Worm (Caenorhabditis elegans) whole organism, L4/young adult: ENCODE results near the gene hpo-19.

Experiments used
- W03F9.2 ChIP-seq: fragments of 150-350 bp; optimal IDR thresholded peaks from 2 replicates; lab custom pipeline; 2014; ENCODE audit warnings: missing biosample characterization, missing genetic modification characterization
- dao-5 ChIP-seq: sonication (generic microtip); optimal IDR thresholded peaks from 2 replicates; lab custom pipeline; 2016; ENCODE audit warnings: missing genotype, missing genetic modification characterization, moderate library complexity, missing compliant biosample characterization
- him-1 ChIP-seq: sonication (generic microtip); optimal IDR thresholded peaks from 2 replicates; lab custom pipeline; 2016; ENCODE audit warnings: missing genotype, missing genetic modification reagents, missing genetic modification characterization, missing compliant biosample characterization

The hpo-19 gene

DNA sequence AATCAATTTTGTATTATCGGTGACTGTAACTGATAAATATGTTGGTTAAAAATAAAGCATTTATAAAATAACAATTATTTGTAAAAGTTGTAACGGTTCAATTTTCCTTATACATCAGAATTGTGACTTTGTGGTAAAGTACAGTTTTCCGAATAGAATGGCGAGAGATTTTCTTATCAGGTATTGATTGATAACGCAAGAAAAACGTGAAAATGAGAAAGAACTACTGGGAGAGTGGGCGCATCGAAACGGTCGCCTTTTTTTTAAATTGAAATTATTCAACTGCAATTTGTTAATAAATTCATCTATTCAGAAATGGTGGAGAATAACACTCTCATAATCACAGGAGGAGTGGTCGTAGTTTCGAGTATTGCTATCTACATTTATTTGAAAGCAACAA is at the start of gene hpo-19:
TSS of gene hpo-19 (plus strand) at position 314 of the 400 bp plus-strand sequence.
- TF ChIP-seq W03F9.2 (tag; lab: Kevin White, UChicago) (no peak), him-1 (tag; lab: Kevin White, UChicago) (no peak), dao-5 (tag; lab: Kevin White, UChicago) (no peak)

DNA sequence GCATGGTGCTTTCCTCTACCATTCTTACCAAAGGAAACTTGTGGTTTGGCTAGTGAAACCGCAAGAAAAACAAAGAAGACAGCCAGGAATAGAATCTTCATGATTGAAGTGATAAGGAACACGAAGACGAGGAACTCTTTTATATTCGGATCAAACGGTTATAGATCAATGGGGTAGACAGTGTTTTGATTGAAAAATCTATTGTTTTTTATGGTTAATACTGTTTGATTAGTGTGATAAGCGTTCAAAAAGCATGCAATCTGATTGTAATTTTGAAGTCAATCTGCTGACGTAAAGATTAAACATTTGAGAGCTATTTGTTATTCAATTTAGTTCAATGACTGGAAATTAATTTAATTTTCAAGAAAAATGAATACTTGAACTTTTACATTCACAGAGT is 46.8 kb upstream of the hpo-19 start, which contains the start of gene F57F4.2:
TSS of gene F57F4.2 (minus strand) at position 101 of the 400 bp plus-strand sequence.
- TF ChIP-seq him-1 (tag; lab: Kevin White, UChicago) (no peak), dao-5 (tag; lab: Kevin White, UChicago) (no peak), W03F9.2 (tag; lab: Kevin White, UChicago) (no peak)

DNA sequence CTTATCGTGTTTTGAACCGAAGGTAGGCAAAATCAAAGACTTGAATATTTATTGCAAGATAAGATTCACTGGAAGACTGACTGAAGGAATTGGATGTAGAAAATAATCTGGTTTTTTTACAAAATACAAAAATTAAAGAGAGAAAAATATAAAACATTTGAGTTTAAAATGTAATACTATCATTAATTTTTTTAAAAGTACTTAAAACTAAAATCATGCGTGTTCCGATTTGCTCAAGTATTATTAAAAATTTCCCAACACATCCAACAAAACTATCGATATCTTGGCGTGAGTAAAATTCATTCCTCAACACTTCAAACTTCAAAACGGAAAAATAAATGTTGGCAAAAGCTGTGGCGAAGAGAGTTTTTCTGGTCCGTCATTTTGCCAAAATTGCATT is 46.3 kb upstream of the hpo-19 start, which contains the start of gene F57F4.1:
TSS of gene F57F4.1 (plus strand) at position 301 of the 400 bp plus-strand sequence.
- no peak for TF ChIP-seq W03F9.2 (tag; lab: Kevin White, UChicago)
- no peak for TF ChIP-seq him-1 (tag; lab: Kevin White, UChicago)
- no peak for TF ChIP-seq dao-5 (tag; lab: Kevin White, UChicago)

DNA sequence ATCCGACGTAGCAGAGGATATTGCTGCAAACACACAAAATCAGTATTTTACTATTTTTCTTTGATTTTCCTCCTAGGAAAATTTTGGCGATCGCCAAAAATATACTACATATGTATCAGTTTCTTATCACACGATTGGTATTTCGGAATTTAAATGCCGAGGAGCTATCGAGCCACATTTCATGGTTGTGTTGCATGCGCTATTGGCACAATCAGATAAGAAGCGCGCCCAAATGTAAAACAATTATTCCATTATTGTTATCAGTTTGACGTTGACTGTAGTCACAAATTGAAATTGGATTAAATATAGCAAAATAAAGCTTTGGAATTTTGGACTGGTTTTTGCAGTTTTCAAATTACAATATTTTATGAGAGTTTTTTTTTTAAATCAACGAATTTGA is 37.5 kb upstream of the hpo-19 start:
- TF ChIP-seq him-1 (tag; lab: Kevin White, UChicago), result no peak
- no peak for TF ChIP-seq dao-5 (tag; lab: Kevin White, UChicago)
- no peak for TF ChIP-seq W03F9.2 (tag; lab: Kevin White, UChicago)

DNA sequence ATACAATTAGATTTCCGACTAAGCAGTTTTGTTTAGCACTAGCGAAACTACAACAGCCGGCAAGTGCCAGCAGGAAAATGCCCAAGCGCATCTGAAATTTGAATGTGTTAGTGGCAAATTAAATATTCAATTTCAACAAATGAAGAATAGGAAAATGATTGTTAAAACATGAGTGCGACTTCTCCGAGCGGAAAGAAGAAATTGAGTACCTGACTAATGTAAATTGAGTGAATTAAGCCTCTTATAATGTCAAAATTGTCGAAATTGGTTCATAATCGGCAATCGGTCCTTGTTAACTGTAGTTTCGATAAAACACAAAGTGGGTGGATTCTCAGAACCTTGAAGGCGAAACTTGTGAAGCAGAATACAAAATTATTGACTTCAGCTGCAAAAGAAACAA is 36.6 kb upstream of the hpo-19 start, which contains the start of gene gfi-1:
TSS of gene gfi-1 (minus strand) at position 101 of the 400 bp plus-strand sequence.
- no peak for TF ChIP-seq dao-5 (tag; lab: Kevin White, UChicago)
- no peak for TF ChIP-seq him-1 (tag; lab: Kevin White, UChicago)
- TF ChIP-seq W03F9.2 (tag; lab: Kevin White, UChicago), result no peak

DNA sequence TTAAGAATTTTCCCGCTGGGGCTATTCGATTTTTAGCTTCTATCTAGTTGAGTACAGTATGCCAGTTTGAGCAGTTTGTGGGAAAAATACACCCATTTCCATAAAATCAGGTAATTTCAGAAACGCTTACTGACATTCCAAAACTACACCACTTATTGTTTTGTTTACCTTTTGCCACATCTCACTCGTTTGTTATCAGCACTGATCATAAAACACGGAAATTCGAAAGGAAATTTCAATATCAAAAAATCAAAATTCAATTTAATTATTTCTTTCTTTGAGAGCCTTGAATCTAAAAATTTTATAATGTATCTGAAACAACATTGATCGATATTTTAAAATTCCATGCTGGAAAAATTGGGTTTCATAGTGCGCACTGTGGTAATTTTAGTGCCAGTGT is 35.9 kb upstream of the hpo-19 start:
- no peak for TF ChIP-seq W03F9.2 (tag; lab: Kevin White, UChicago)

DNA sequence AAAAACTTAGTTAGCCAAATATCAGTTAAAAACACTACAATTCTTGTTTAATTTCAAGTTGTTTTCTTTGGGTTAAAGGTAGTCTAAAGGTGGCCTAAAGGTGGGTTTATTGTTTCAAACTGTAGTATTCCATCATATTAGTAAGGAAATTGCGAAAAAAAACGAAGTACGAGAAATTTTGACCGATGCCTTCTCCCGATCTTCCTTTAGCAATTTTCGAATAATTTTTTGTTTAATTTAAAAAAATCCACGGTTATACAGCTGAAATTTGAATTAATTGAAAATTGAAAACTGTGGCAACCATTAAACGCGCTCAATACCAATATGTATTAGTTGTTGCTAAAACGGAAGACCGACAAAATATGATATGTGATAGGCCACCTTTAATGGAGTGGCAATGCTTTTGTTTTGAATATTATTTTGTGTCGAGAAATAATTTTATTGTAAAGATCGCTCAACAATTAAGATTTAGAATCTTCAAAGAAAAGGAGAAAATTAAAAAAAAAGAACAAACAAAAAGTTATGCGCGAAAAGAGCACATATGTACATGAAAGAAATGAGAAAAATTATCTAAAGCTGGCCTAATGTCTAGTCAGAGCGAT is 35.4 kb upstream of the hpo-19 start:
- TF ChIP-seq him-1 (tag; lab: Kevin White, UChicago) (no peak), dao-5 (tag; lab: Kevin White, UChicago) (no peak), W03F9.2 (tag; lab: Kevin White, UChicago) (no peak)

DNA sequence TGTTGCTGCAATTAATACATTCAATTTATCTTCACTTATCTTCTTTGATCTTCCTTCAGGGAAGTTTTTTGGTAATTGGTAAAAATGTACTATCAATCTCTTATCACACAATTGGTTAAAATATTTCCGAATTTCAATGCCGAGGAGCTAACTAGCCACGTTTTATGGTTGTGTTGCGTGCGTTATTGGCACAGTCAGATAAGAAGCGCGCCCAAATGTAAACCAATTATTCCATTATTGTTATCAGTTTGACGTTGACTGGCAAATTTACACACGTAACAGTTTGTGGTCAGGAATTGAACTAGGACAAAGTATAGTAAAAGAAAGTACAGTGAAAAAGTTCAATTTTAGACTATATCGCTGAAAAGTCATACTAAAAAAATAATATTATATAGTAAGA is 28.9 kb upstream of the hpo-19 start:
- no peak for TF ChIP-seq him-1 (tag; lab: Kevin White, UChicago)

DNA sequence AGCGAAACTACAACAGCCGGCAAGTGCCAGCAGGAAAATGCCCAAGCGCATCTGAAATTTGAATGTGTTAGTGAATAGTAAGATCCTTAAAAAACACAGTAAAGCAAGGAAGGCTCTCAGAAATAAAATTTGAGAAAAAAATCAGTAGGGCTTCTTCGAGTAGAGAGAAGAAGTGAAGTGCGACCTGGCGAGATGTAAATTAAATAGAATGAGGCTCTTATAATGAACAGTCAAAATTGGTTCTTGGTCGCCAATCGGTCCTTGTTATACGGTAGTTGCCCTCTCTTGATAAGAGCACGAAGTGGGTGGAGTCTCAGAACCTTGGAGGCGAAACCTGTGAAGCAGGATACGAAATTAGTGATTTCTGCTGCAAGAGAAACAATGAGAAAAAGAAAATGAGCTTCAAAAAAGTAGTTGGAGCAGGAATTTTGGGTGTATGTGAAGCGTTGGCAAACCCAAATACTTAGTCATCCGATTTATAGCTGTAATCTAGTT is 27.7 kb upstream of the hpo-19 start, which contains the start of gene bcf-1:
TSS of gene bcf-1 (minus strand) at position 51 of the 495 bp plus-strand sequence.
- TF ChIP-seq W03F9.2 (tag; lab: Kevin White, UChicago), result no peak
- TF ChIP-seq him-1 (tag; lab: Kevin White, UChicago), result no peak

DNA sequence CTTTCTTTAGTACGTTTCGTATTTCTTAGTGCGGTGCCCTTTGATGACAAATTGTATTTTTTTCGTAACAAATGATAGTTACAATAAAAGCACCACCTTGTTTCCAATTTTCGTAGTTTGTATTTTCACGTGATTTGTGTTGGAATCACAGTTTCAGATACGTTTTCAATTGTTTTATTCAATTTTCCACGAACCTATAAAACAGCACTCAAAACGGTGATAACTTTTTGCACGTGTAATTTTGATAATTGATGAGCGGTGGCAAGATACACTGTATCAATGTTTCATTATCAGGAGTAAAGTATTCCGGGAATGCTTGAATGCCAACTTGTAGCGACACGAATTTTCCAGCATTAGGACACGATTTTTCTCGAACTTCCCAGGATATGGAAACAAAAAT is 25.3 kb upstream of the hpo-19 start:
- TF ChIP-seq dao-5 (tag; lab: Kevin White, UChicago), result no peak
- TF ChIP-seq him-1 (tag; lab: Kevin White, UChicago), result no peak
- no peak for TF ChIP-seq W03F9.2 (tag; lab: Kevin White, UChicago)

DNA sequence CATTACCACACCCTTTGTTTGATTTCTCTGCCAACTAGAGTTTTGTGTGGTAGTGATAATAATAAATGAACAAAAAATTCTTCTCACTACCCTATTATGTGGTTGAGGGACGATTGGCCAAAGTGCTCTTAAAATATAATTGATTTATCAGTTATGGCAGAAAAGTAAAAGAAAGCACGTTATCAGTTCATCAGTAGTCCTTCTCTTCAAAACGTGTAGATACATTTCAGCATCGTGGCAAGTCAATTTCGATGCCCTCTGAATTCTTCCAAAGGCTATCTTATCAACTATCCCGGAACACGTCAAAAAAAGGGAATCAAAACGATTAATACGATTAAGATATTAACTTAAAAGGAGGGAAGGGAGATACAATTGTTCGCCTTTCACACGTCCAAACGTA is 23.4 kb upstream of the hpo-19 start:
- TF ChIP-seq him-1 (tag; lab: Kevin White, UChicago) (no peak), W03F9.2 (tag; lab: Kevin White, UChicago) (no peak), dao-5 (tag; lab: Kevin White, UChicago) (no peak)

DNA sequence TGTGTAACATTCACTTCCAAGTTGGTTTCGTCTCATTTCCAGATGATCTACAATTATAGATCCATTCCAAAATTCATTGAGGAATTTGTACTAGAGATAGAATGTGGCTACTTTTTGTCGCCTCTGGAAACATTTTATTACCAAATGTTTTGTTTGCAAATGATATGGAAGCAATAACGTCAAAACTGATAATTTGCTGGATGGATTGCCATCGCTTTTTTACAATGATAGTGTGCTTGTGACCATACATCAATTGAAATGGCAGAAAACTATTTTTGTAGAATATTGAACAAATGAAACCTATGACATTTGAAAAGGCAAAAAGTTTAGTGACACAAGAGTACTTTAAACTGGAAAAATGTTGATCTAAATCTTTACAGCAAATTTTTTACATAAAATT is 22.0 kb upstream of the hpo-19 start:
- TF ChIP-seq W03F9.2 (tag; lab: Kevin White, UChicago) (no peak), dao-5 (tag; lab: Kevin White, UChicago) (no peak), him-1 (tag; lab: Kevin White, UChicago) (no peak)

DNA sequence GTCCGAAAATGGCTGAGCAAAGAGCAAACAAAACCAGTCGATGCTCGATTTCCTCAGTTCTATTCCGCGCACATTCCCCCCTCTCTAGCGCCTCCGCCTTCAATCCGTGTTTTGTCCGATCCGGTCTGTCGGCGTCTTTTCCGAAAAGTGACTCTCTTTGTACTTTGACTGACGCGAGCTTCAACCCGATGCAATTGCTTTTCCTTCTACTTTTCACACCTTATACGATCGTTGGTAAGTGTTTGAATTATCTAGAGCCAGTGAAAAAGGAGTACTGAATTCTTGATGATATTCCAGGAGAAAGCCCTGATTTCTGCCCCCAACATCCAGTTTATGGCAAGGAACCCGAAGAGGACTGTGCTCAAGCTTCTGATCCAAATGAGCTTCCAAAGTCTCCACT is 21.5 kb upstream of the hpo-19 start, which contains the start of gene cht-6:
TSS of gene cht-6 (plus strand) at position 9 of the 400 bp plus-strand sequence.
- no peak for TF ChIP-seq W03F9.2 (tag; lab: Kevin White, UChicago)
- no peak for TF ChIP-seq dao-5 (tag; lab: Kevin White, UChicago)
- no peak for TF ChIP-seq him-1 (tag; lab: Kevin White, UChicago)

DNA sequence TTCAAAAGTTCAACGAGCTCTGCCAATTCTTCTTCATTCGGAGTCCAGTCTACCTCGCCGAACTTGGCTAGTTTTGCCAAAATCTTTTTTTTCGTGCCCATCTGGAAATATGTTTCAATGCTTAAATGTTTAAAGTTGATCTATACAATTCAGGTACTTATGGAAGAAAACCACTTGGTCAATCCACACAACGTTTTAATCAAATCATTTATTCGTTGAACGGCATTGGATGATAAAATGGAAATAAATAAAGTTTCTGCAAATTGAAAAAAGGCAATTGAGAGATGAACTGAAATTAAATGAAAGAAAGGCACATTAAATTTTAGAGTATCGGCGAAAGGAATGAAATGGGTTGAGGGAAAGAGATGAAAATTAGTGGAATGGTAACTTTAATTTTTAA is 12.4 kb upstream of the hpo-19 start, which contains the start of gene urb-1:
TSS of gene urb-1 (minus strand) at position 101 of the 400 bp plus-strand sequence.
- no peak for TF ChIP-seq dao-5 (tag; lab: Kevin White, UChicago)
